Worm (Caenorhabditis elegans) whole organism, mixed stage, embryonic: ENCODE results near the gene K03H1.11.

ENCODE experiments used
- bed-3 ChIP-seq: fragments of 200-800 bp; sonication (Bioruptor generic); optimal IDR thresholded peaks from 3 replicates; lab custom pipeline; 2018; ENCODE audit warnings: mild to moderate bottlenecking, missing genetic modification characterization, moderate library complexity, missing compliant biosample characterization
- blmp-1 ChIP-seq: fragments of 150-350 bp; optimal IDR thresholded peaks from 2 replicates; lab custom pipeline; 2014; ENCODE audit warnings: missing biosample characterization, missing genetic modification characterization
- ceh-39 ChIP-seq: fragments of 150-350 bp; optimal IDR thresholded peaks from 2 replicates; lab custom pipeline; 2014; ENCODE audit warnings: missing biosample characterization, missing genetic modification characterization
- ceh-43 ChIP-seq: fragments of 200-800 bp; sonication (Bioruptor generic); optimal IDR thresholded peaks from 2 replicates; lab custom pipeline; 2018; ENCODE audit warnings: mild to moderate bottlenecking, missing genetic modification characterization, moderate library complexity, missing compliant biosample characterization
- ceh-83 ChIP-seq: fragments of 200-800 bp; sonication (Bioruptor generic); optimal IDR thresholded peaks from 2 replicates; lab custom pipeline; 2018; ENCODE audit warnings: mild to moderate bottlenecking, missing genetic modification characterization, missing compliant biosample characterization
- ces-1 ChIP-seq: fragments of 150-350 bp; optimal IDR thresholded peaks from 2 replicates; lab custom pipeline; 2014; ENCODE audit warnings: missing biosample characterization, missing genetic modification reagents, missing genetic modification characterization
- drap-1 ChIP-seq: fragments of 200-800 bp; sonication (Bioruptor generic); optimal IDR thresholded peaks from 3 replicates; lab custom pipeline; 2018; ENCODE audit warnings: mild to moderate bottlenecking, missing genetic modification characterization, missing compliant biosample characterization
- flh-1 ChIP-seq: fragments of 200-800 bp; sonication (Bioruptor generic); optimal IDR thresholded peaks from 2 replicates; lab custom pipeline; 2018; ENCODE audit warnings: mild to moderate bottlenecking, missing genetic modification characterization, moderate library complexity, missing compliant biosample characterization
- ham-2 ChIP-seq: fragments of 200-800 bp; sonication (Bioruptor generic); optimal IDR thresholded peaks from 2 replicates; lab custom pipeline; 2018; ENCODE audit warnings: mild to moderate bottlenecking, missing genetic modification characterization, missing compliant biosample characterization
- lin-13 ChIP-seq: fragments of 150-350 bp; optimal IDR thresholded peaks from 2 replicates; lab custom pipeline; 2014; ENCODE audit warnings: missing biosample characterization, missing genetic modification characterization
- lsy-2 ChIP-seq: fragments of 150-350 bp; optimal IDR thresholded peaks from 2 replicates; lab custom pipeline; 2014; ENCODE audit warnings: missing biosample characterization, missing genetic modification characterization
- mep-1 ChIP-seq: fragments of 150-350 bp; optimal IDR thresholded peaks from 2 replicates; lab custom pipeline; 2017; ENCODE audit warnings: missing biosample characterization, missing genetic modification reagents, missing genetic modification characterization, inconsistent platforms
- nhr-12 ChIP-seq: fragments of 150-350 bp; optimal IDR thresholded peaks from 2 replicates; lab custom pipeline; 2014; ENCODE audit warnings: missing biosample characterization, missing genetic modification characterization
- nhr-2 ChIP-seq: fragments of 150-350 bp; optimal IDR thresholded peaks from 2 replicates; lab custom pipeline; 2014; ENCODE audit warnings: missing biosample characterization, missing genetic modification characterization
- nhr-28 ChIP-seq: fragments of 150-350 bp; optimal IDR thresholded peaks from 2 replicates; lab custom pipeline; 2014; ENCODE audit warnings: missing biosample characterization, missing genetic modification characterization
- nhr-76 ChIP-seq: sonication (generic microtip); optimal IDR thresholded peaks from 2 replicates; lab custom pipeline; 2017; ENCODE audit warnings: missing biosample characterization, missing genetic modification characterization
- pha-4 ChIP-seq: fragments of 150-350 bp; optimal IDR thresholded peaks from 2 replicates; lab custom pipeline; 2018; ENCODE audit warnings: missing biosample characterization, missing genetic modification reagents, missing genetic modification characterization
- sem-2 ChIP-seq: fragments of 200-800 bp; sonication (Bioruptor generic); optimal IDR thresholded peaks from 2 replicates; lab custom pipeline; 2018; ENCODE audit warnings: mild to moderate bottlenecking, missing genetic modification characterization, missing compliant biosample characterization
- sptf-1 ChIP-seq: sonication (generic microtip); optimal IDR thresholded peaks from 2 replicates; lab custom pipeline; 2017; ENCODE audit warnings: mild to moderate bottlenecking, missing genetic modification characterization, moderate library complexity, missing compliant biosample characterization
- unc-120 ChIP-seq: sonication (generic microtip); optimal IDR thresholded peaks from 2 replicates; lab custom pipeline; 2017; ENCODE audit warnings: missing genetic modification characterization, missing compliant biosample characterization; ENCODE audit not compliant: poor library complexity, severe bottlenecking
- unc-62 ChIP-seq: fragments of 150-350 bp; optimal IDR thresholded peaks from 2 replicates; lab custom pipeline; 2014; ENCODE audit warnings: missing biosample characterization, missing genetic modification reagents, missing genetic modification characterization
- zip-8 ChIP-seq: fragments of 150-350 bp; optimal IDR thresholded peaks from 2 replicates; lab custom pipeline; 2014; ENCODE audit warnings: missing biosample characterization, missing genetic modification characterization
- ztf-11 ChIP-seq: fragments of 150-350 bp; optimal IDR thresholded peaks from 2 replicates; lab custom pipeline; 2014; ENCODE audit warnings: missing biosample characterization, missing genetic modification characterization

K03H1.11 gene

ce11 chrIII:9907574-9907973 lies 44.2 kb downstream of the K03H1.11 start:
- no peak for TF ChIP-seq sem-2 (GFP tag; lab: Kevin White, UChicago)
- no peak for TF ChIP-seq unc-120
- TF ChIP-seq zip-8 (tag; lab: Kevin White, UChicago) = no peak
- TF ChIP-seq nhr-76 (tag; lab: Kevin White, UChicago) = no peak
- TF ChIP-seq lsy-2 = no peak
- no peak for TF ChIP-seq sptf-1 (tag; lab: Kevin White, UChicago)
- no peak for TF ChIP-seq ztf-11 (tag; lab: Kevin White, UChicago)
- TF ChIP-seq ceh-43 (GFP tag; lab: Kevin White, UChicago) = no peak
- no peak for TF ChIP-seq blmp-1 (tag; lab: Kevin White, UChicago)
- no peak for TF ChIP-seq ham-2
- no peak for TF ChIP-seq ces-1 (GFP tag; lab: Kevin White, UChicago)
- no peak for TF ChIP-seq lin-13

ce11 chrIII:9905307-9905706 lies 46.5 kb downstream of the K03H1.11 start:
- TF ChIP-seq ces-1 (GFP tag; lab: Kevin White, UChicago) = peak; percentile 81
- TF ChIP-seq ceh-39 (tag; lab: Kevin White, UChicago) = no peak

ce11 chrIII:9903694-9904292 lies 48.0 kb downstream of the K03H1.11 start:
- TF ChIP-seq mep-1 (tag; lab: Kevin White, UChicago) (no peak), ceh-83 (no peak), nhr-12 (no peak), bed-3 (GFP tag; lab: Kevin White, UChicago) (no peak), unc-62 (GFP tag; lab: Kevin White, UChicago) (no peak), flh-1 (GFP tag; lab: Kevin White, UChicago) (no peak), drap-1 (GFP tag; lab: Kevin White, UChicago) (no peak), nhr-2 (tag; lab: Kevin White, UChicago) (no peak), pha-4 (tag; lab: Kevin White, UChicago) (no peak), nhr-28 (tag; lab: Kevin White, UChicago) (no peak)
